Fruit fly (Drosophila melanogaster) whole organism, embryonic: ENCODE data around the gene Sec15.

Experiments
- ATbp ChIP-seq: fragments of 200-800 bp; sonication (Bioruptor generic); optimal IDR thresholded peaks from 2 replicates; lab custom pipeline; 2017; ENCODE audit warnings: missing biosample characterization, mild to moderate bottlenecking, missing genetic modification characterization, missing genetic modification reagents
- Blimp-1 ChIP-seq: fragments of 200-800 bp; sonication (Bioruptor generic); optimal IDR thresholded peaks from 3 replicates; lab custom pipeline; 2018; ENCODE audit warnings: missing biosample characterization, missing genetic modification characterization, mild to moderate bottlenecking, moderate library complexity, missing genetic modification reagents
- CG10654 ChIP-seq: fragments of 200-800 bp; sonication (Bioruptor generic); optimal IDR thresholded peaks from 2 replicates; lab custom pipeline; 2016; ENCODE audit warnings: missing biosample characterization, missing genetic modification characterization
- CG13287 ChIP-seq: fragments of 200-800 bp; sonication (Bioruptor generic); IDR thresholded peaks from 2 replicates; pipeline ENCODE4 v1.3.6; 2022; ENCODE audit warnings: missing biosample characterization, missing genetic modification characterization; ENCODE audit not compliant: partially characterized antibody
- CG14667 ChIP-seq: fragments of 200-800 bp; sonication (Bioruptor generic); IDR thresholded peaks from 2 replicates; pipeline ENCODE4 v1.3.6; 2022; ENCODE audit warnings: missing biosample characterization, missing genetic modification characterization
- CG1602 ChIP-seq: fragments of 200-800 bp; sonication (Bioruptor generic); optimal IDR thresholded peaks from 3 replicates; lab custom pipeline; 2016; ENCODE audit warnings: missing biosample characterization, missing genetic modification characterization
- CG17359 ChIP-seq: fragments of 200-800 bp; sonication (Bioruptor generic); optimal IDR thresholded peaks from 3 replicates; lab custom pipeline; 2018; ENCODE audit warnings: missing biosample characterization, mild to moderate bottlenecking, missing genetic modification characterization, moderate library complexity
- CG17385 ChIP-seq: fragments of 200-800 bp; sonication (Bioruptor generic); optimal IDR thresholded peaks from 3 replicates; lab custom pipeline; 2018; ENCODE audit warnings: missing biosample characterization, mild to moderate bottlenecking, missing genetic modification characterization
- CG18599 ChIP-seq: fragments of 200-800 bp; sonication (Bioruptor generic); optimal IDR thresholded peaks from 3 replicates; lab custom pipeline; 2017; ENCODE audit warnings: missing biosample characterization, missing genetic modification characterization, mild to moderate bottlenecking, moderate library complexity, missing genetic modification reagents
- CG30403 ChIP-seq: fragments of 200-800 bp; sonication (Bioruptor generic); optimal IDR thresholded peaks from 3 replicates; lab custom pipeline; 2016; ENCODE audit warnings: missing biosample characterization, missing genetic modification characterization
- CG31388 ChIP-seq: fragments of 200-800 bp; sonication (Bioruptor generic); optimal IDR thresholded peaks from 2 replicates; lab custom pipeline; 2016; ENCODE audit warnings: missing biosample characterization, missing genetic modification characterization
- CG34376 ChIP-seq: fragments of 200-800 bp; sonication (Bioruptor generic); optimal IDR thresholded peaks from 2 replicates; lab custom pipeline; 2018; ENCODE audit warnings: missing biosample characterization, mild to moderate bottlenecking, missing genetic modification characterization
- CG4360 ChIP-seq: fragments of 200-800 bp; sonication (Bioruptor generic); IDR thresholded peaks from 2 replicates; pipeline ENCODE4 v1.3.6; 2022; ENCODE audit warnings: missing biosample characterization, missing genetic modification characterization
- CG4617 ChIP-seq: fragments of 200-800 bp; sonication (Bioruptor generic); optimal IDR thresholded peaks from 3 replicates; lab custom pipeline; 2016; ENCODE audit warnings: missing biosample characterization, missing genetic modification characterization, borderline replicate concordance
- CG6791 ChIP-seq: fragments of 200-800 bp; sonication (Bioruptor generic); IDR thresholded peaks from 3 replicates; pipeline ENCODE4 v1.3.6; 2022; ENCODE audit warnings: missing biosample characterization, missing genetic modification characterization; ENCODE audit not compliant: partially characterized antibody
- CG7357 ChIP-seq: fragments of 200-800 bp; sonication (Bioruptor generic); IDR thresholded peaks from 3 replicates; pipeline ENCODE4 v1.3.6; 2022; ENCODE audit warnings: missing biosample characterization, missing genetic modification characterization
- H2.0 ChIP-seq: fragments of 200-800 bp; sonication (Bioruptor generic); IDR thresholded peaks from 2 replicates; pipeline ENCODE4 v1.3.6; 2022; ENCODE audit warnings: missing biosample characterization, missing genetic modification characterization
- Lpt ChIP-seq: fragments of >200 bp; optimal IDR thresholded peaks from 2 replicates; lab custom pipeline; 2018; ENCODE audit warnings: missing biosample characterization, missing genetic modification characterization
- MBD-R2 ChIP-seq: fragments of 200-800 bp; sonication (Bioruptor generic); IDR thresholded peaks from 2 replicates; pipeline ENCODE4 v1.3.6; 2022; ENCODE audit warnings: missing biosample characterization, missing genetic modification characterization
- Mad ChIP-seq: fragments of 200-800 bp; sonication (Bioruptor generic); optimal IDR thresholded peaks from 2 replicates; lab custom pipeline; 2016; ENCODE audit warnings: missing biosample characterization, missing genetic modification characterization
- Max ChIP-seq: fragments of 200-800 bp; sonication (Bioruptor generic); optimal IDR thresholded peaks from 2 replicates; lab custom pipeline; 2016; ENCODE audit warnings: missing biosample characterization, mild to moderate bottlenecking, missing genetic modification characterization
- Med ChIP-seq: fragments of 200-800 bp; sonication (Bioruptor generic); peaks from one replicate; lab custom pipeline; 2016; ENCODE audit warnings: missing biosample characterization, missing genetic modification characterization, mild to moderate bottlenecking, inconsistent platforms, moderate library complexity
- NC2α ChIP-seq: fragments of 200-800 bp; sonication (Bioruptor generic); optimal IDR thresholded peaks from 2 replicates; lab custom pipeline; 2016; ENCODE audit warnings: missing biosample characterization, missing genetic modification characterization
- PHDP ChIP-seq: fragments of 200-800 bp; sonication (Bioruptor generic); optimal IDR thresholded peaks from 3 replicates; lab custom pipeline; 2018; ENCODE audit warnings: missing biosample characterization, mild to moderate bottlenecking, missing genetic modification characterization, moderate library complexity
- az2 ChIP-seq: fragments of 200-800 bp; sonication (Bioruptor generic); optimal IDR thresholded peaks from 3 replicates; lab custom pipeline; 2016; ENCODE audit warnings: missing biosample characterization, missing genetic modification characterization
- chif ChIP-seq, 2 experiments: fragments of 200-800 bp; sonication (Bioruptor generic); optimal IDR thresholded peaks; 3 replicates each; lab custom pipeline; 2016; ENCODE audit warnings: missing biosample characterization in 2 of 2, missing genetic modification characterization in 2 of 2
- chm ChIP-seq: fragments of 200-800 bp; sonication (Bioruptor generic); IDR thresholded peaks from 2 replicates; pipeline ENCODE4 v1.3.6; 2022; ENCODE audit warnings: missing biosample characterization, missing genetic modification characterization
- crc ChIP-seq: fragments of 200-800 bp; sonication (Bioruptor generic); optimal IDR thresholded peaks from 2 replicates; lab custom pipeline; 2016; ENCODE audit warnings: missing biosample characterization, missing genetic modification characterization
- dati ChIP-seq: fragments of 200-800 bp; sonication (Bioruptor generic); IDR thresholded peaks from 2 replicates; pipeline ENCODE4 v1.3.6; 2022; ENCODE audit warnings: missing biosample characterization, missing genetic modification characterization
- gce ChIP-seq: fragments of 200-800 bp; sonication (Bioruptor generic); IDR thresholded peaks from 3 replicates; pipeline ENCODE4 v1.3.6; 2022; ENCODE audit warnings: missing biosample characterization, missing genetic modification characterization
- ham ChIP-seq: fragments of 200-800 bp; sonication (Bioruptor generic); IDR thresholded peaks from 2 replicates; pipeline ENCODE4 v1.3.6; 2022; ENCODE audit warnings: missing biosample characterization, missing genetic modification characterization
- hb ChIP-seq: fragments of 200-800 bp; sonication (Bioruptor generic); IDR thresholded peaks from 3 replicates; pipeline ENCODE4 v1.3.6; 2022; ENCODE audit warnings: missing biosample characterization, missing genetic modification characterization; ENCODE audit not compliant: partially characterized antibody
- hbn ChIP-seq: fragments of 200-800 bp; sonication (Bioruptor generic); IDR thresholded peaks from 2 replicates; pipeline ENCODE4 v1.3.6; 2022; ENCODE audit warnings: missing biosample characterization, missing genetic modification characterization; ENCODE audit not compliant: partially characterized antibody
- hkb ChIP-seq, 2 experiments: fragments of 200-800 bp in 1 of 2; fragments of >200 bp in 1 of 2; sonication (Bioruptor generic) in 1 of 2; IDR thresholded peaks in 1 of 2; optimal IDR thresholded peaks in 1 of 2; 2 replicates each; pipeline versions ENCODE4 v1.3.6 to Lab custom; 2017 to 2022; ENCODE audit warnings: missing biosample characterization in 1 of 2, missing genetic modification characterization in 1 of 2
- kah ChIP-seq: fragments of 200-800 bp; sonication (Bioruptor generic); optimal IDR thresholded peaks from 2 replicates; lab custom pipeline; 2018; ENCODE audit warnings: missing biosample characterization, mild to moderate bottlenecking, missing genetic modification characterization
- kni ChIP-seq: fragments of 200-800 bp; sonication (Bioruptor generic); optimal IDR thresholded peaks from 3 replicates; lab custom pipeline; 2017; ENCODE audit warnings: mild to moderate bottlenecking, missing biosample characterization, missing genetic modification reagents, missing genetic modification characterization
- nerfin-1 ChIP-seq: fragments of 200-800 bp; sonication (Bioruptor generic); optimal IDR thresholded peaks from 3 replicates; lab custom pipeline; 2019; ENCODE audit warnings: missing biosample characterization, mild to moderate bottlenecking, missing genetic modification characterization, moderate library complexity
- repo ChIP-seq: fragments of 200-800 bp; sonication (Bioruptor generic); optimal IDR thresholded peaks from 2 replicates; lab custom pipeline; 2016; ENCODE audit warnings: missing biosample characterization, missing genetic modification characterization
- rib ChIP-seq: fragments of 200-800 bp; sonication (Bioruptor generic); IDR thresholded peaks from 2 replicates; pipeline ENCODE4 v1.3.6; 2022; ENCODE audit warnings: missing biosample characterization, missing genetic modification characterization
- sob ChIP-seq: fragments of 200-800 bp; sonication (Bioruptor generic); IDR thresholded peaks from 2 replicates; pipeline ENCODE4 v1.3.6; 2022; ENCODE audit warnings: missing biosample characterization, missing genetic modification characterization
- sqz ChIP-seq: fragments of 200-800 bp; sonication (Bioruptor generic); optimal IDR thresholded peaks from 3 replicates; lab custom pipeline; 2018; ENCODE audit warnings: missing biosample characterization, mild to moderate bottlenecking, missing genetic modification characterization
- sr ChIP-seq: fragments of 200-800 bp; sonication (Bioruptor generic); IDR thresholded peaks from 3 replicates; pipeline ENCODE4 v1.3.6; 2022; ENCODE audit warnings: missing biosample characterization, missing genetic modification characterization
- tx ChIP-seq: fragments of 200-800 bp; sonication (Bioruptor generic); optimal IDR thresholded peaks from 2 replicates; lab custom pipeline; 2016; ENCODE audit warnings: missing biosample characterization, missing genetic modification characterization
- unpg ChIP-seq: fragments of 200-800 bp; sonication (Bioruptor generic); optimal IDR thresholded peaks from 3 replicates; lab custom pipeline; 2018; ENCODE audit warnings: missing biosample characterization, mild to moderate bottlenecking, missing genetic modification characterization, moderate library complexity
- wek ChIP-seq: fragments of 200-800 bp; sonication (Bioruptor generic); optimal IDR thresholded peaks from 3 replicates; lab custom pipeline; 2018; ENCODE audit warnings: missing biosample characterization, mild to moderate bottlenecking, missing genetic modification characterization, moderate library complexity
- zfh2 ChIP-seq: fragments of 200-800 bp; sonication (Bioruptor generic); optimal IDR thresholded peaks from 2 replicates; lab custom pipeline; 2016; ENCODE audit warnings: missing biosample characterization, missing genetic modification characterization

The Sec15 gene

DNA sequence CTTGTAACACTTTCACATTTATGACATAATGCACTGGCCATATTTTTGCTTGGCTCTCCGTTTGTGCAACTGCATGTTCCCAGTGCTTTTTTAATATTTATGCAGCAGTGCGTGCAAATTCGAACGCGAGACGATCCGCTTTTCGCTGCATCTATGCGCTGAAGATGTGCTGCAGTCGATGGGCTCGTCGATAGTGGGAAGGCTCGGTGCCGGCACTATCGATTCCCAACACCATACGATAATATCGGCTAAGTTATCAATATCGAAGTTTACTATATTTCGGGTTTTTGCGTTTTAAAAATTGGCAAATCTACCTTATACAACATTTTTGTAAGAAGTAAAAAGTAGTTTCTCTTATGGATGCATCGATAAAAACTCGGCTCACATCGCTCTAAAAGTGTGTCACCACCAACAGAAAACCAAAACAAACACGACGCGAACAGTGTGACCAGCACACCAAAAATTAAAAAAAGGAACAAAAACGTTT, 10.1 kb downstream of the Sec15 start, which contains the start of gene RhoGAP93B (continued):
- TF ChIP-seq CG4617 (GFP tag; lab: Kevin White, UChicago) = peak; percentile 56
- peak; percentile 100 for TF ChIP-seq hbn (GFP tag; lab: Robert Waterston, UW)
- peak; percentile 73 to 76 for TF ChIP-seq chif (GFP tag; optimal IDR thresholded peaks at IDR 0.05; lab: Kevin White, UChicago)
- TF ChIP-seq CG31388 (GFP tag; lab: Kevin White, UChicago) = no peak
- peak; percentile 86 for TF ChIP-seq CG17359 (tag; lab: Kevin White, UChicago)
- TF ChIP-seq CG1602 (GFP tag; lab: Kevin White, UChicago) = peak; percentile 74

DNA sequence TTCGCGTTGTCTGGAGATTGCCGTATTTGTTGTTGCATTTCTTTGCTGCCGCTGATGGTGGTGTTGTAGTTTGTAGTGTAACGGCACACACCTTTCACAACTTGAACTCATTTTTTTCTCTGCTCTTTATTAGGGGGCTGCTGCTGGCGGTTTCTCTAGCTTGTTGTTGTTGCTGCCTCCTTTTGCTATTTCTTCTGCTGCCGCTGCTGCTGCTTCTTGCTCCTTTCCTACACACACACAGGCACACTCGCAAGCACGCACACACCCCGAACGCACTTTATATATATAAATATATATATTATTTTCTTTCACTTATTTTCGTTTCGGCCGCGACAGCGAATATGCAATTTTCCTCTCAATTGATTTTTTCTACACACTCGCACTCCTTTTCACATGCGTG, 10.6 kb downstream of the Sec15 start:
- peak; percentile 50 for TF ChIP-seq Med (GFP tag; lab: Kevin White, UChicago)
- TF ChIP-seq CG7357 (GFP tag; lab: Robert Waterston, UW) = no peak
- TF ChIP-seq sqz (GFP tag; lab: Kevin White, UChicago) = peak; percentile 7
- peak; percentile 78 for TF ChIP-seq CG4360 (GFP tag; lab: Robert Waterston, UW)
- TF ChIP-seq CG17385 (GFP tag; lab: Kevin White, UChicago) = peak; percentile 61
- TF ChIP-seq CG18599 (GFP tag; lab: Kevin White, UChicago) = no peak
- TF ChIP-seq rib (GFP tag; lab: Robert Waterston, UW) = 0 out of 2 replicates have a peak, but pooled peaks have one; percentile 41
- no peak for TF ChIP-seq ham
- no peak for TF ChIP-seq PHDP
- TF ChIP-seq CG13287 = no peak
- TF ChIP-seq, all 482 proteins: peak for 5

DNA sequence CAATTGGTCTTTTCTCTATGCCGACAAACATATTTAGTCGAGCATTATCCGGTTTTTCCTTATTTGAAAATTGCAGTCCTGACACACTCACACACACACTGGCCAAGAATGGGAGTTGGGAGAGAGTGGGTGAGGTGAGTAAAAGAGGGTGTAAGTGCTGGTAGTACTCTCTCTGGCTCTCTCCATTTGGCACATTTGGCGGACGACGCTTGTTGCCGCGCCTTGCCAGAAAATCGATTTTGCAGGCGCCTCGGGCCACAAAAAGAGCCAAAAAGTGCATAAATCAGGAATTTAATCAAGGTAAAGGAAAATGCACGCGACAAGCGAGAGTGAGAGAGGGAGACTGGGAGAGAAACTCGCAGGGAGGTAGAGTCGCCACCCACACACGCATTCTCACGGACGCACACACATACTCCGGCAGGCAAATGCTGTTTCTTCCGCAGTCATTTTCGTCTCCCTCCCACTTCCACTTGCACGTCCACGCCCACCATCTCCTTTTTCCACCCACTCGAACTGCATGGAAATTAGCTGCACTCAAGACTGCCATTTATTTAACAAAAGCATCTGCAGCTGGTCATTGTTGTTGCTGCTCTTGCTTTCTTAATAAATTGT, 11.1 kb downstream of the Sec15 start:
- no peak for TF ChIP-seq NC2α (GFP tag; lab: Kevin White, UChicago)
- no peak for TF ChIP-seq wek (GFP tag; lab: Kevin White, UChicago)
- no peak for TF ChIP-seq chm (GFP tag; lab: Robert Waterston, UW)
- TF ChIP-seq CG6791 = peak; percentile 39; the same call in 1 of the 3 replicates
- no peak for TF ChIP-seq Mad
- TF ChIP-seq tx (GFP tag; lab: Kevin White, UChicago) = no peak
- TF ChIP-seq CG10654 (GFP tag; lab: Kevin White, UChicago) = no peak
- TF ChIP-seq CG14667 (GFP tag; lab: Robert Waterston, UW) = no peak
- no peak for TF ChIP-seq hkb (optimal IDR thresholded peaks at IDR 0.05; lab: Kevin White, UChicago)
- 0 out of 2 replicates have a peak, but pooled peaks have one; percentile 14 for TF ChIP-seq hkb (GFP tag; IDR thresholded peaks at IDR 0.05; lab: Robert Waterston, UW)
- no peak for TF ChIP-seq unpg (GFP tag; lab: Kevin White, UChicago)
- TF ChIP-seq crc = no peak
- TF ChIP-seq CG34376 = no peak
- no peak for TF ChIP-seq dati (GFP tag; lab: Robert Waterston, UW)
- no peak for TF ChIP-seq repo (GFP tag; lab: Kevin White, UChicago)
- peak; percentile 30 for TF ChIP-seq nerfin-1 (tag; lab: Kevin White, UChicago)
- no peak for TF ChIP-seq az2
- TF ChIP-seq ATbp (GFP tag; lab: Kevin White, UChicago) = no peak
- TF ChIP-seq zfh2 (GFP tag; lab: Kevin White, UChicago) = no peak
- no peak for TF ChIP-seq CG30403 (GFP tag; lab: Kevin White, UChicago)
- TF ChIP-seq H2.0 (GFP tag; lab: Robert Waterston, UW) = no peak
- TF ChIP-seq hb = no peak
- TF ChIP-seq MBD-R2 (GFP tag; lab: Robert Waterston, UW) = 0 out of 2 replicates have a peak, but pooled peaks have one; percentile 10
- TF ChIP-seq kni = no peak
- no peak for TF ChIP-seq kah (GFP tag; lab: Kevin White, UChicago)
- TF ChIP-seq Lpt (GFP tag; lab: Kevin White, UChicago) = no peak
- no peak for TF ChIP-seq sob
- TF ChIP-seq Blimp-1 (GFP tag; lab: Kevin White, UChicago) = no peak
- no peak for TF ChIP-seq Max
- 0 out of 3 replicates have a peak, but pooled peaks have one; percentile 13 for TF ChIP-seq gce
- 0 out of 3 replicates have a peak, but pooled peaks have one; percentile 11 for TF ChIP-seq sr
